Worm (Caenorhabditis elegans) whole organism, young adult: ENCODE measurements around the gene C25A8.2.

Experiments
- B0019.2 ChIP-seq: fragments of 200-800 bp; sonication (Bioruptor generic); conservative IDR thresholded peaks from 2 replicates; pipeline ENCODE4 v1.3.6; 2022; ENCODE audit warnings: missing genetic modification reagents, missing genetic modification characterization, missing compliant biosample characterization
- B0035.1 ChIP-seq: sonication (generic microtip); optimal IDR thresholded peaks from 2 replicates; lab custom pipeline; 2016; ENCODE audit warnings: missing genetic modification characterization, mild to moderate bottlenecking, missing compliant biosample characterization, missing genotype, missing genetic modification reagents
- C06A6.2 ChIP-seq: fragments of 200-800 bp; sonication (Bioruptor generic); conservative IDR thresholded peaks from 2 replicates; pipeline ENCODE4 v1.3.6; 2022; ENCODE audit warnings: missing genetic modification characterization, missing compliant biosample characterization
- C17E4.6 ChIP-seq: fragments of 200-800 bp; sonication (Bioruptor generic); IDR thresholded peaks from 2 replicates; pipeline ENCODE4 v1.3.6; 2022; ENCODE audit warnings: missing genetic modification reagents, missing genetic modification characterization, missing compliant biosample characterization
- F22D6.2 ChIP-seq: sonication (generic microtip); optimal IDR thresholded peaks from 2 replicates; lab custom pipeline; 2016; ENCODE audit warnings: mild to moderate bottlenecking, missing genetic modification characterization, missing compliant biosample characterization
- F23B12.7 ChIP-seq: sonication (generic microtip); optimal IDR thresholded peaks from 2 replicates; lab custom pipeline; 2017; ENCODE audit warnings: missing genetic modification characterization, mild to moderate bottlenecking, missing compliant biosample characterization, antibody characterized with exemption, moderate library complexity; ENCODE audit not compliant: insufficient read depth
- F37B4.10 ChIP-seq: fragments of 200-800 bp; sonication (Bioruptor generic); IDR thresholded peaks from 2 replicates; pipeline ENCODE4 v1.3.6; 2022; ENCODE audit warnings: missing genetic modification characterization, missing compliant biosample characterization
- F39B2.1 ChIP-seq: fragments of 200-800 bp; sonication (Bioruptor generic); IDR thresholded peaks from 2 replicates; pipeline ENCODE4 v1.3.6; 2022; ENCODE audit warnings: missing genetic modification reagents, missing genetic modification characterization, missing compliant biosample characterization
- F49E8.2 ChIP-seq: sonication (generic microtip); optimal IDR thresholded peaks from 3 replicates; lab custom pipeline; 2017; ENCODE audit warnings: missing genetic modification characterization, mild to moderate bottlenecking, missing compliant biosample characterization, antibody characterized with exemption, moderate library complexity; ENCODE audit not compliant: insufficient read depth
- F52B5.7 ChIP-seq: sonication (generic microtip); optimal IDR thresholded peaks from 2 replicates; lab custom pipeline; 2016; ENCODE audit warnings: mild to moderate bottlenecking, missing genetic modification characterization, missing compliant biosample characterization
- F55B11.4 ChIP-seq: sonication (generic microtip); optimal IDR thresholded peaks from 2 replicates; lab custom pipeline; 2016; ENCODE audit warnings: missing compliant biosample characterization, missing genetic modification characterization, borderline replicate concordance; ENCODE audit not compliant: insufficient read depth
- Y67H2A.10 ChIP-seq: fragments of 200-800 bp; sonication (Bioruptor generic); conservative IDR thresholded peaks from 2 replicates; pipeline ENCODE4 v1.3.6; 2022; ENCODE audit warnings: missing genetic modification reagents, missing genetic modification characterization, missing compliant biosample characterization
- aptf-3 ChIP-seq: fragments of 200-800 bp; sonication (Bioruptor generic); IDR thresholded peaks from 2 replicates; pipeline ENCODE4 v1.3.6; 2022; ENCODE audit warnings: missing genetic modification characterization, missing compliant biosample characterization
- athp-1 ChIP-seq: sonication (generic microtip); optimal IDR thresholded peaks from 2 replicates; lab custom pipeline; 2017; ENCODE audit warnings: mild to moderate bottlenecking, missing genetic modification characterization, missing compliant biosample characterization
- attf-6 ChIP-seq: fragments of 200-800 bp; sonication (Bioruptor generic); IDR thresholded peaks from 2 replicates; pipeline ENCODE4 v1.3.6; 2022; ENCODE audit warnings: missing genetic modification reagents, missing genetic modification characterization, missing compliant biosample characterization
- bed-1 ChIP-seq: fragments of 200-800 bp; sonication (Bioruptor generic); IDR thresholded peaks from 2 replicates; pipeline ENCODE4 v1.3.6; 2022; ENCODE audit warnings: missing genetic modification reagents, missing genetic modification characterization, missing compliant biosample characterization
- cebp-1 ChIP-seq, 2 experiments: fragments of 200-800 bp in 1 of 2; sonication (Bioruptor generic) in 1 of 2; sonication (generic microtip) in 1 of 2; IDR thresholded peaks in 1 of 2; optimal IDR thresholded peaks in 1 of 2; 2 replicates each; pipeline versions ENCODE4 v1.3.6 to Lab custom; 2017 to 2022; ENCODE audit warnings: missing compliant biosample characterization in 2 of 2, missing genetic modification characterization in 2 of 2, mild to moderate bottlenecking in 1 of 2, missing genetic modification reagents in 1 of 2, moderate library complexity in 1 of 2
- cebp-2 ChIP-seq: fragments of 200-800 bp; sonication (Bioruptor generic); IDR thresholded peaks from 2 replicates; pipeline ENCODE4 v1.3.6; 2022; ENCODE audit warnings: missing genetic modification characterization, missing compliant biosample characterization
- ceh-100 ChIP-seq: fragments of 200-800 bp; sonication (Bioruptor generic); IDR thresholded peaks from 2 replicates; pipeline ENCODE4 v1.3.6; 2022; ENCODE audit warnings: missing genetic modification reagents, missing genetic modification characterization, missing compliant biosample characterization
- ceh-27 ChIP-seq: fragments of 200-800 bp; sonication (Bioruptor generic); optimal IDR thresholded peaks from 2 replicates; lab custom pipeline; 2018; ENCODE audit warnings: mild to moderate bottlenecking, missing genetic modification characterization, moderate library complexity, missing compliant biosample characterization
- ceh-40 ChIP-seq: fragments of 200-800 bp; sonication (Bioruptor generic); IDR thresholded peaks from 2 replicates; pipeline ENCODE4 v1.3.6; 2022; ENCODE audit warnings: missing genetic modification characterization, missing compliant biosample characterization
- dox-1 ChIP-seq: fragments of 200-800 bp; sonication (Bioruptor generic); IDR thresholded peaks from 2 replicates; pipeline ENCODE4 v1.3.6; 2022; ENCODE audit warnings: missing genetic modification reagents, missing genetic modification characterization, missing compliant biosample characterization
- dpff-1 ChIP-seq: sonication (generic microtip); optimal IDR thresholded peaks from 2 replicates; lab custom pipeline; 2017; ENCODE audit warnings: mild to moderate bottlenecking, missing genetic modification characterization, missing compliant biosample characterization
- dpl-1 ChIP-seq: fragments of 150-350 bp; optimal IDR thresholded peaks from 2 replicates; lab custom pipeline; 2014; ENCODE audit warnings: missing biosample characterization, missing genetic modification reagents, missing genetic modification characterization
- efl-1 ChIP-seq: fragments of 150-350 bp; optimal IDR thresholded peaks from 2 replicates; lab custom pipeline; 2014; ENCODE audit warnings: missing biosample characterization, missing genetic modification reagents, missing genetic modification characterization
- egl-44 ChIP-seq: fragments of 200-800 bp; sonication (Bioruptor generic); IDR thresholded peaks from 2 replicates; pipeline ENCODE4 v1.3.6; 2022; ENCODE audit warnings: missing genetic modification reagents, missing genetic modification characterization, missing compliant biosample characterization
- egrh-3 ChIP-seq: fragments of 200-800 bp; sonication (Bioruptor generic); IDR thresholded peaks from 2 replicates; pipeline ENCODE4 v1.3.6; 2022; ENCODE audit warnings: missing genetic modification reagents, missing genetic modification characterization, missing compliant biosample characterization
- ets-4 ChIP-seq: fragments of 200-800 bp; sonication (Bioruptor generic); optimal IDR thresholded peaks from 2 replicates; lab custom pipeline; 2018; ENCODE audit warnings: mild to moderate bottlenecking, missing genetic modification characterization, missing compliant biosample characterization
- him-1 ChIP-seq: sonication (generic microtip); optimal IDR thresholded peaks from 2 replicates; lab custom pipeline; 2016; ENCODE audit warnings: missing genotype, missing genetic modification reagents, missing genetic modification characterization, missing compliant biosample characterization
- hlh-26 ChIP-seq: fragments of 200-800 bp; sonication (Bioruptor generic); conservative IDR thresholded peaks from 2 replicates; pipeline ENCODE4 v1.3.6; 2022; ENCODE audit warnings: missing genetic modification reagents, missing genetic modification characterization, missing compliant biosample characterization
- hsf-1 ChIP-seq: fragments of 200-800 bp; sonication (Bioruptor generic); IDR thresholded peaks from 2 replicates; pipeline ENCODE4 v1.3.6; 2022; ENCODE audit warnings: missing genetic modification reagents, missing genetic modification characterization, missing compliant biosample characterization
- let-526 ChIP-seq: fragments of 200-800 bp; sonication (Bioruptor generic); IDR thresholded peaks from 2 replicates; pipeline ENCODE4 v1.3.6; 2022; ENCODE audit warnings: missing genetic modification reagents, missing genetic modification characterization, missing compliant biosample characterization
- lin-26 ChIP-seq: fragments of 200-800 bp; sonication (Bioruptor generic); IDR thresholded peaks from 2 replicates; pipeline ENCODE4 v1.3.6; 2022; ENCODE audit warnings: missing genetic modification reagents, missing genetic modification characterization, missing compliant biosample characterization
- lin-40 ChIP-seq: sonication (generic microtip); optimal IDR thresholded peaks from 2 replicates; lab custom pipeline; 2016; ENCODE audit warnings: missing genetic modification characterization, mild to moderate bottlenecking, missing compliant biosample characterization, missing genotype, missing genetic modification reagents
- lir-1 ChIP-seq: fragments of 200-800 bp; sonication (Bioruptor generic); conservative IDR thresholded peaks from 2 replicates; pipeline ENCODE4 v1.3.6; 2022; ENCODE audit warnings: missing genetic modification reagents, missing genetic modification characterization, missing compliant biosample characterization
- madf-8 ChIP-seq: fragments of 200-800 bp; sonication (Bioruptor generic); conservative IDR thresholded peaks from 2 replicates; pipeline ENCODE4 v1.3.6; 2022; ENCODE audit warnings: missing genetic modification reagents, missing genetic modification characterization, missing compliant biosample characterization
- mes-4 ChIP-seq: sonication (generic microtip); optimal IDR thresholded peaks from 2 replicates; lab custom pipeline; 2016; ENCODE audit warnings: missing genotype, missing genetic modification characterization, missing compliant biosample characterization
- nfya-2 ChIP-seq: fragments of 200-800 bp; sonication (Bioruptor generic); IDR thresholded peaks from 2 replicates; pipeline ENCODE4 v1.3.6; 2022; ENCODE audit warnings: missing genetic modification reagents, missing genetic modification characterization, missing compliant biosample characterization
- nfyb-1 ChIP-seq: fragments of 200-800 bp; sonication (Bioruptor generic); IDR thresholded peaks from 2 replicates; pipeline ENCODE4 v1.3.6; 2022; ENCODE audit warnings: missing genetic modification reagents, missing genetic modification characterization, missing compliant biosample characterization
- nhr-90 ChIP-seq: sonication (generic microtip); optimal IDR thresholded peaks from 2 replicates; lab custom pipeline; 2016; ENCODE audit warnings: missing genotype, mild to moderate bottlenecking, missing genetic modification characterization, missing compliant biosample characterization
- pbrm-1 ChIP-seq: fragments of 200-800 bp; sonication (Bioruptor generic); IDR thresholded peaks from 2 replicates; pipeline ENCODE4 v1.3.6; 2022; ENCODE audit warnings: missing genetic modification reagents, missing genetic modification characterization, missing compliant biosample characterization
- pha-4 ChIP-seq: fragments of 150-350 bp; sonication (generic microtip); optimal IDR thresholded peaks from 2 replicates; lab custom pipeline; 2014; ENCODE audit warnings: missing biosample characterization, missing genetic modification reagents, missing genetic modification characterization
- unc-130 ChIP-seq: sonication (generic microtip); optimal IDR thresholded peaks from 2 replicates; lab custom pipeline; 2016; ENCODE audit warnings: missing genetic modification reagents, missing genetic modification characterization, missing compliant biosample characterization
- unc-62 ChIP-seq: fragments of 150-350 bp; optimal IDR thresholded peaks from 2 replicates; lab custom pipeline; 2014; ENCODE audit warnings: missing biosample characterization, missing genetic modification reagents, missing genetic modification characterization
- zim-3 ChIP-seq: sonication (generic microtip); optimal IDR thresholded peaks from 2 replicates; lab custom pipeline; 2017; ENCODE audit warnings: mild to moderate bottlenecking, missing genetic modification characterization, moderate library complexity, missing compliant biosample characterization
- ztf-25 ChIP-seq: fragments of 200-800 bp; sonication (Bioruptor generic); IDR thresholded peaks from 2 replicates; pipeline ENCODE4 v1.3.6; 2022; ENCODE audit warnings: missing genetic modification reagents, missing genetic modification characterization, missing compliant biosample characterization
- ztf-26 ChIP-seq: sonication (generic microtip); optimal IDR thresholded peaks from 2 replicates; lab custom pipeline; 2017; ENCODE audit warnings: missing genetic modification characterization, missing compliant biosample characterization
- ztf-28 ChIP-seq: fragments of 200-800 bp; sonication (Bioruptor generic); IDR thresholded peaks from 2 replicates; pipeline ENCODE4 v1.3.6; 2022; ENCODE audit warnings: missing genetic modification reagents, missing genetic modification characterization, missing compliant biosample characterization
- ztf-3 ChIP-seq: fragments of 200-800 bp; sonication (Bioruptor generic); optimal IDR thresholded peaks from 2 replicates; lab custom pipeline; 2018; ENCODE audit warnings: mild to moderate bottlenecking, missing genetic modification characterization, missing compliant biosample characterization

The C25A8.2 gene

ce11 chrIV:7047762-7048178 is 38.1 kb downstream of the C25A8.2 start (continued):
- TF ChIP-seq aptf-3 (GFP tag; lab: Robert Waterston, UW) (no peak), cebp-1 (GFP tag; IDR thresholded peaks at IDR 0.05; lab: Robert Waterston, UW) (no peak), cebp-1 (tag; optimal IDR thresholded peaks at IDR 0.05; lab: Kevin White, UChicago) (peak; percentile 68), unc-130 (GFP tag; lab: Kevin White, UChicago) (no peak), F49E8.2 (no peak), F23B12.7 (tag; lab: Kevin White, UChicago) (no peak), dpl-1 (no peak), B0035.1 (tag; lab: Kevin White, UChicago) (no peak), Y67H2A.10 (GFP tag; lab: Robert Waterston, UW) (no peak), mes-4 (tag; lab: Kevin White, UChicago) (no peak), lin-26 (GFP tag; lab: Robert Waterston, UW) (no peak), ceh-100 (GFP tag; lab: Robert Waterston, UW) (no peak), lir-1 (no peak), lin-40 (tag; lab: Kevin White, UChicago) (peak; percentile 74), ets-4 (no peak), ztf-3 (GFP tag; lab: Kevin White, UChicago) (no peak), ztf-25 (no peak), him-1 (tag; lab: Kevin White, UChicago) (no peak), F39B2.1 (no peak), pha-4 (no peak), nfya-2 (no peak), cebp-2 (GFP tag; lab: Robert Waterston, UW) (no peak), C17E4.6 (no peak), efl-1 (GFP tag; lab: Kevin White, UChicago) (no peak), let-526 (GFP tag; lab: Robert Waterston, UW) (peak; percentile 6; the same call in 1 of the 2 replicates), dpff-1 (tag; lab: Kevin White, UChicago) (no peak), bed-1 (GFP tag; lab: Robert Waterston, UW) (no peak), unc-62 (GFP tag; lab: Kevin White, UChicago) (no peak), madf-8 (GFP tag; lab: Robert Waterston, UW) (no peak), C06A6.2 (0 out of 2 replicates have a peak, but pooled peaks have one; percentile 36), athp-1 (no peak), ztf-28 (GFP tag; lab: Robert Waterston, UW) (no peak), B0019.2 (GFP tag; lab: Robert Waterston, UW) (no peak), nhr-90 (tag; lab: Kevin White, UChicago) (peak; percentile 5), nfyb-1 (GFP tag; lab: Robert Waterston, UW) (no peak), hlh-26 (no peak), ceh-27 (GFP tag; lab: Kevin White, UChicago) (no peak), F52B5.7 (tag; lab: Kevin White, UChicago) (no peak), ztf-26 (tag; lab: Kevin White, UChicago) (peak; percentile 62), F22D6.2 (peak; percentile 40), F37B4.10 (GFP tag; lab: Robert Waterston, UW) (no peak), attf-6 (no peak), pbrm-1 (GFP tag; lab: Robert Waterston, UW) (no peak), zim-3 (tag; lab: Kevin White, UChicago) (no peak), egl-44 (GFP tag; lab: Robert Waterston, UW) (0 out of 2 replicates have a peak, but pooled peaks have one; percentile 8), F55B11.4 (tag; lab: Kevin White, UChicago) (no peak), dox-1 (peak; percentile 49; the same call in 1 of the 2 replicates), egrh-3 (GFP tag; lab: Robert Waterston, UW) (no peak), hsf-1 (GFP tag; lab: Robert Waterston, UW) (no peak), ceh-40 (no peak)
